Fruit fly (Drosophila melanogaster): Measurements from ENCODE around the gene CG9673.

Gene CG9673

DNA sequence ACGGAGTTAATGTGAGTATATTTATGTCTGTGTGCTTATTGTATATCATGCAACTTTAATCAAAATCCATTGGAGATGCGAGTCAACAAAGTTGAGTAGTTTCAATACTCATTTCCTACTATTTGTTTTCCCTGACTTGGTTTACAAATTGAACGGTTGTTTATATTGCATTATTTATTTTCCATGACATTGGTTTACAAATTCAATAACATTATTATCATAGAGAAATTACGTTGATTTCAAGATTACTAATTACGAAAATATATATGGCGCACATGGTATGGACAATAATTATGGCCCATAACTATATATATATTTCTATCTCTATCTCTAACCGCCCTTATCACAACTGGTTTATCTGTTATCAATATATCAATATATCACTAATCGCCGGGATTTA is 43.1 kb downstream of the CG9673 start:
- TF ChIP-seq Sin3A (optimal IDR thresholded peaks at IDR 0.05) (no peak), h (optimal IDR thresholded peaks at IDR 0.05) (no peak), ttk (optimal IDR thresholded peaks at IDR 0.05) (no peak), psq (optimal IDR thresholded peaks at IDR 0.05) (no peak), Myc (optimal IDR thresholded peaks at IDR 0.05) (no peak), insv (optimal IDR thresholded peaks at IDR 0.05) (no peak)

DNA sequence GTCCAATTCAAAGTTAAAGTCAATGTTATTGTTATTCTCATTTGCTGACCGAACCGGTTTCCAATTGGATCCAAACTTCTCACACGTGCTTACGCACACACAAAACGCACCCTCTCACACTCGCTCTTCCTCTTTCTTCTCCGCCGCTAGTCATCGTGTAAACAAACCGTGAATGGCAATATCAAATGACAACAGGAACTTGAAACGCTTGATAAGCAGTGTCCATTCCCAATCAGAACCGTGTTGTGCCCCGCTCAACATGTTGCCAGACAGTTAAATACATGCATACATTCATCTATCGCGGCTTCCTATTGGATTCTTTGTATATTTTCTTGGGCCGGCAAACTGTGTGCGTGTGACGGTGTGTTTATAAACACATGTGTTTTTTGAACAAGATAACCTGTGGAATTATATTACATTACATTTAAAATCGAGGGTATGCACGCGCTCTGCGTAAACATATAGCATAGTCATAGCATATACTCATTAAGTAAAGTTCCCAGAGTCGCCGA is 47.9 kb downstream of the CG9673 start:
- TF ChIP-seq Myc (optimal IDR thresholded peaks at IDR 0.05), result no peak
- no peak for TF ChIP-seq Sin3A (optimal IDR thresholded peaks at IDR 0.05)
- TF ChIP-seq h (optimal IDR thresholded peaks at IDR 0.05), result no peak
- TF ChIP-seq psq (optimal IDR thresholded peaks at IDR 0.05), result no peak
- TF ChIP-seq insv (optimal IDR thresholded peaks at IDR 0.05), result no peak
- no peak for TF ChIP-seq ttk (optimal IDR thresholded peaks at IDR 0.05)

DNA sequence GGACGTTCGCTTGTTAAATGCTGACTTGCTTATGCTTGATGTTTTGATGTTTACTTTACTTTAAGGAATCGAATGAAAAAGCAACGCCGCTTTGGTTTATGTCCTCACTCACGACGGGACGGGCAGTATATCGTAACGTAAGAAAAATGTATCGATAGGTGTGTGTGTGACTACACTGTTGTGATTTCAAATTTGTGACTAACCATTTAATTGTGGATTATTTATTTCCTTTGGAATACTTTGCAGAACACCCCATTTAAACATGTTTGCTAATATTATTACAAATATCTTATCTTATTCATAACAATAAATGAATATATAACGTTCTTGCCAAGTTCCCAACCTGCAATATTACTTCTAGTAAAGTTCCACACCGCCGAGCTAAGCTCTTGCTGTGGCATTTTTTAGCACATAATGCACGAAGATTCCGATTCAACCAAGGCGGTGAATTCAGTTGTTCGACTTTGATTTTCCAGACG is 48.7 kb downstream of the CG9673 start, which contains the start of the genes Nemp and r:
Gene Nemp, minus strand, starts transcription at position 85 of the 479 bp plus-strand sequence.
Gene r, plus strand, starts transcription at position 429 of the 479 bp plus-strand sequence.
- no peak for TF ChIP-seq psq (optimal IDR thresholded peaks at IDR 0.05)
- TF ChIP-seq ttk (optimal IDR thresholded peaks at IDR 0.05), result no peak
- no peak for TF ChIP-seq h (optimal IDR thresholded peaks at IDR 0.05)
- TF ChIP-seq Myc (optimal IDR thresholded peaks at IDR 0.05), result no peak
- TF ChIP-seq insv (optimal IDR thresholded peaks at IDR 0.05), result no peak
- TF ChIP-seq Sin3A (optimal IDR thresholded peaks at IDR 0.05), result no peak
